Worm (Caenorhabditis elegans): Measurements from ENCODE around the gene F01D5.7.

F01D5.7 gene

DNA sequence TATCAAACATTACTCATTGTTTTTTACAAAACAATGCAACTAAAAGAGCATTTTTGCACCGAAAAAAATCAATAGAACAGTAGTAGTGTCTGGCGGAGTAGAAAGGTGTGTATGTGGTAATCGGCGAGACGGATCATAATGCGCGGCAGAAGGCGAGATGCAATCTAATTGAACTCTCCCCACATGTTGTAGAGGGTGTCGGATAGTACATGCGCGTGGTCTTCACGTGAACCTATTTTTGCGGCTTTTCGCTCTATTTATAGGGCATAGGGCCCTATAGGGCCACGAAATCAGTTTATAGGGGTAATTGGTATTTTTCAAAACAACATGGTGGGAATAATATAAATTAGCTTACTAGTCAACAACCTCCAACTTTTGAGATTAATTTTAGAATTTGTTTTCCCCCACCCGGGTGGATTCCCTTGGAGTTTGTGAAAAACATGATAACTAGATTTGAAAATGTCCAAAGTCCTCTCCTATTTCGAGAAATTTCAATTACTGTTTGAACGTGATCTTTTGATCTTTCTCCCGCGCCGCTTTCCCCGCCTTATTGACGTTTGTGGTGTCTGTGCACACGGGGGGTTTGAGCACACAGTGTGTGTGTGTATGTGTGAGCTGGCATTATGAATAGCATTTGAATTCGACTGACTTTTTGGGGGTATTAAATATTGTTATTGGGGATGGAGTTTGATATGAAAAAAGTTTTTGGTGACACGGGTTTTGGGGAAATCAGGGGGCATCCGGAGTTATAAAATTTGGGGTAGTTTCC, 34.6 kb downstream of the F01D5.7 start:
- TF ChIP-seq nhr-80 (tag; optimal IDR thresholded peaks at IDR 0.05) = peak; percentile 74
- peak; percentile 32; the same call in 1 of the 2 replicates for TF ChIP-seq lin-26 (GFP tag; IDR thresholded peaks at IDR 0.05)
- peak; percentile 5 to 27 for TF ChIP-seq let-607 (tag; optimal IDR thresholded peaks at IDR 0.05)
- TF ChIP-seq ztf-28 (GFP tag; IDR thresholded peaks at IDR 0.05) = no peak
- no peak for TF ChIP-seq cebp-1 (GFP tag; IDR thresholded peaks at IDR 0.05)
- TF ChIP-seq cebp-1 (tag; optimal IDR thresholded peaks at IDR 0.05) = peak; percentile 32
- TF ChIP-seq snpc-4 (GFP tag; optimal IDR thresholded peaks at IDR 0.05) = no peak
- peak in 1 of 4 experiments; percentile 25 for TF ChIP-seq snpc-4 (tag; optimal IDR thresholded peaks at IDR 0.05)

DNA sequence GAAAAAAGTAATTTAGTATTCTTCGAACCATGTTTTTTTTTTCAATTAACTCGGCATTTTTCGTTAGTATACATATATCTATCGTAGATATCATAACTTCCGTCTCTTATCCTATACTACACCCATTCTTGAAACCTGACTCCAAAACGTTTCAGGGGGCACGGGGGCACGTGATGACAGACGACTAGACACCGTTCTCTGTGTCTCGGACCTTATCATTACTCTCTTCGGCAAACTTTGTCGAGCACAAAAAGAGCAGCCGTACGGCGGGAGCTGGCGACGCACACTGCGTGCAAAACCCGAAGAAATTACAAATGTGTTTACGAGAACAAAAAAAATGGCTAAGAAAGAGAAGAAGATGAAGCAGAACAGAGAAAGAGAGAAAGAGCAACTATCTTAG, 35.7 kb downstream of the F01D5.7 start:
- TF ChIP-seq ztf-22 (GFP tag; optimal IDR thresholded peaks at IDR 0.05) (peak; percentile 21), hmg-1.2 (GFP tag; IDR thresholded peaks at IDR 0.05) (peak; percentile 46; the same call in 1 of the 2 replicates), lsl-1 (GFP tag; optimal IDR thresholded peaks at IDR 0.05) (no peak), somi-1 (GFP tag; optimal IDR thresholded peaks at IDR 0.05) (peak; percentile 28), mel-28 (tag; optimal IDR thresholded peaks at IDR 0.05; ENCODE audit: borderline replicate concordance) (no peak), madf-10 (tag; optimal IDR thresholded peaks at IDR 0.05) (peak; percentile 53), let-607 (tag; optimal IDR thresholded peaks at IDR 0.05) (peak in 1 of 2 experiments; percentile 62), mcd-1 (GFP tag; IDR thresholded peaks at IDR 0.05) (peak; percentile 35; the same call in 1 of the 2 replicates), ekl-4 (GFP tag; IDR thresholded peaks at IDR 0.05) (no peak), Y56A3A.18 (GFP tag; IDR thresholded peaks at IDR 0.05) (no peak), tbp1 (GFP tag; optimal IDR thresholded peaks at IDR 0.05) (peak; percentile 38), B0336.3 (GFP tag; IDR thresholded peaks at IDR 0.05) (peak; percentile 20; the same call in 1 of the 2 replicates), ztf-18 (tag; optimal IDR thresholded peaks at IDR 0.05) (peak; percentile 12), K12H6.12 (tag; optimal IDR thresholded peaks at IDR 0.05) (peak; percentile 57), hlh-12 (tag; optimal IDR thresholded peaks at IDR 0.05) (no peak), nhr-80 (tag; optimal IDR thresholded peaks at IDR 0.05) (peak; percentile 92), lin-40 (tag; optimal IDR thresholded peaks at IDR 0.05) (peak; percentile 58), nfyb-1 (GFP tag; IDR thresholded peaks at IDR 0.05) (peak; percentile 24; the same call in 1 of the 2 replicates), ceh-79 (tag; optimal IDR thresholded peaks at IDR 0.05) (no peak), zfh-2 (GFP tag; conservative IDR thresholded peaks at IDR 0.05) (peak; percentile 59; the same call in 1 of the 2 replicates), cebp-1 (GFP tag; IDR thresholded peaks at IDR 0.05) (no peak), cebp-1 (tag; optimal IDR thresholded peaks at IDR 0.05) (peak; percentile 72), dox-1 (GFP tag; IDR thresholded peaks at IDR 0.05) (peak; percentile 54; the same call in 1 of the 2 replicates), lin-35 (GFP tag; optimal IDR thresholded peaks at IDR 0.05) (peak in 1 of 3 experiments; percentile 26), K11D2.4 (GFP tag; IDR thresholded peaks at IDR 0.05) (peak; percentile 50; the same call in 1 of the 2 replicates), snpc-4 (GFP tag; optimal IDR thresholded peaks at IDR 0.05) (peak; percentile 9), snpc-4 (tag; optimal IDR thresholded peaks at IDR 0.05) (peak; percentile 35 to 74 (median 46)), sea-2 (GFP tag; IDR thresholded peaks at IDR 0.05) (no peak), attf-5 (GFP tag; optimal IDR thresholded peaks at IDR 0.05) (peak; percentile 60), ztf-25 (GFP tag; IDR thresholded peaks at IDR 0.05) (no peak), atf-7 (tag; optimal IDR thresholded peaks at IDR 0.05) (peak; percentile 61), dpl-1 (GFP tag; optimal IDR thresholded peaks at IDR 0.05) (no peak)

- TF ChIP-seq hmg-20 (GFP tag; IDR thresholded peaks at IDR 0.05) = no peak
- TF ChIP-seq madf-3 (GFP tag; IDR thresholded peaks at IDR 0.05) = no peak
- no peak for TF ChIP-seq hrde-1 (tag; optimal IDR thresholded peaks at IDR 0.05; ENCODE audit: borderline replicate concordance)
Measured at ce11 chrII:14045235-14045634, 36.8 kb downstream of the F01D5.7 start.

Measured in whole organism, young adult.